ENCODE assay signal across 5 fruit fly cellular contexts in the genomic region with DNA sequence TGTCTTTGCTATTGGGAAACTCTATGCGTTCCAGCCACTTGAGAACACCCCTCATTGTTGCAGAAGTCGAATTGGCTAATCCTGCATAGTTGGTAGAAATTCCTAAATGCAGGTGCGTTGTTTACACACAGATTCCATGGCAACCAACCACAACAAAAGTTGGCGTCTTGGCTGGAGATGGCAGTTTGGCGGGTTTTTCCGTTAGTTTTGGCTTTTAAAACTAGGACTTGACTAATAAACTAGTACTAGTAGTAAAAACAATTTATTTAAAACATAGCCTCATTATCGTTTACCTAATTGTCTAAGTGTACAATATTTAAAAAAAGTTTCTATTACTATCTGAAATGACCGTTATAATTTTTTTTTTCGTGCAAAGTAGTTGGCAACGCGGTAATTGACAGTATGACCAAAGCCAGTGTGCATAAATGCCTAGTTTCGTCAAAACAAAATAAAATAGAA.
TF ChIP-seq lines count a peak whose summit lies in the region.

TSS of gene Exo70 (plus strand) at position 413 of the 459 bp plus-strand sequence.

- no peak for TF ChIP-seq CTCF in whole organism, embryonic (GFP tag; optimal IDR thresholded peaks at IDR 0.05; lab: Kevin White, UChicago)

TF ChIP-seq in whole organism, adult, 20 proteins besides CTCF, POLR2A, EP300 and RAD21 (continues in another document):
- no peak for TF ChIP-seq CG12768 (GFP tag; optimal IDR thresholded peaks at IDR 0.05; lab: Kevin White, UChicago)
- peak; percentile 8 for TF ChIP-seq ovo (GFP tag; optimal IDR thresholded peaks at IDR 0.05; lab: Kevin White, UChicago)
- TF ChIP-seq toe (GFP tag; optimal IDR thresholded peaks at IDR 0.05; lab: Kevin White, UChicago), result no peak
- no peak for TF ChIP-seq cic (GFP tag; optimal IDR thresholded peaks at IDR 0.05; lab: Kevin White, UChicago)
- TF ChIP-seq CG7045 (GFP tag; optimal IDR thresholded peaks at IDR 0.05; lab: Kevin White, UChicago), result no peak
- peak; percentile 15 for TF ChIP-seq CG7101 (tag; optimal IDR thresholded peaks at IDR 0.05; lab: Kevin White, UChicago)
- TF ChIP-seq CG11617 (GFP tag; optimal IDR thresholded peaks at IDR 0.05; lab: Kevin White, UChicago), result peak; percentile 1
- TF ChIP-seq Mnt (GFP tag; optimal IDR thresholded peaks at IDR 0.05; lab: Kevin White, UChicago), result peak; percentile 12
- no peak for TF ChIP-seq CG5204 (GFP tag; optimal IDR thresholded peaks at IDR 0.05; lab: Kevin White, UChicago)
- TF ChIP-seq Crg-1 (GFP tag; optimal IDR thresholded peaks at IDR 0.05; lab: Kevin White, UChicago), result no peak
- TF ChIP-seq tj (GFP tag; optimal IDR thresholded peaks at IDR 0.05; lab: Kevin White, UChicago), result no peak
- TF ChIP-seq cnc (optimal IDR thresholded peaks at IDR 0.05; lab: Kevin White, UChicago), result no peak
- no peak for TF ChIP-seq Hr96 (GFP tag; optimal IDR thresholded peaks at IDR 0.05; lab: Kevin White, UChicago)
- no peak for TF ChIP-seq CG1620 (GFP tag; optimal IDR thresholded peaks at IDR 0.05; lab: Kevin White, UChicago)
- TF ChIP-seq Clk (GFP tag; optimal IDR thresholded peaks at IDR 0.05; lab: Kevin White, UChicago), result no peak
- peak; percentile 21 for TF ChIP-seq CG14711 (tag; optimal IDR thresholded peaks at IDR 0.05; lab: Kevin White, UChicago)
- no peak for TF ChIP-seq kay (GFP tag; lab: Kevin White, UChicago; ENCODE audit: borderline replicate concordance)
- no peak for TF ChIP-seq pad (GFP tag; optimal IDR thresholded peaks at IDR 0.05; lab: Kevin White, UChicago)

TF ChIP-seq in whole organism, embryonic, 481 proteins besides CTCF, POLR2A, EP300 and RAD21 (continues in another document):
- TF ChIP-seq Ada2b (GFP tag; IDR thresholded peaks at IDR 0.05; lab: Robert Waterston, UW) (no peak), CG34376 (GFP tag; optimal IDR thresholded peaks at IDR 0.05; lab: Kevin White, UChicago) (no peak), CG31388 (GFP tag; optimal IDR thresholded peaks at IDR 0.05; lab: Kevin White, UChicago) (no peak), trem (tag; optimal IDR thresholded peaks at IDR 0.05; lab: Kevin White, UChicago) (peak; percentile 50), Fer2 (tag; optimal IDR thresholded peaks at IDR 0.05; lab: Kevin White, UChicago) (no peak), en (GFP tag; optimal IDR thresholded peaks at IDR 0.05; lab: Kevin White, UChicago) (no peak), hkb (optimal IDR thresholded peaks at IDR 0.05; lab: Kevin White, UChicago) (peak; percentile 24), hkb (GFP tag; IDR thresholded peaks at IDR 0.05; lab: Robert Waterston, UW) (no peak), CG1602 (GFP tag; optimal IDR thresholded peaks at IDR 0.05; lab: Kevin White, UChicago) (peak; percentile 7), H2.0 (GFP tag; IDR thresholded peaks at IDR 0.05; lab: Robert Waterston, UW) (no peak), CG8089 (GFP tag; optimal IDR thresholded peaks at IDR 0.05; lab: Kevin White, UChicago) (no peak), CG11723 (GFP tag; optimal IDR thresholded peaks at IDR 0.05; lab: Kevin White, UChicago) (no peak), C15 (GFP tag; IDR thresholded peaks at IDR 0.05; lab: Robert Waterston, UW) (no peak), Usf (GFP tag; optimal IDR thresholded peaks at IDR 0.05; lab: Kevin White, UChicago) (no peak), jumu (GFP tag; optimal IDR thresholded peaks at IDR 0.05; lab: Kevin White, UChicago) (no peak), crp (GFP tag; optimal IDR thresholded peaks at IDR 0.05; lab: Kevin White, UChicago) (no peak), gsb-n (tag; optimal IDR thresholded peaks at IDR 0.05; lab: Kevin White, UChicago) (no peak), so (GFP tag; IDR thresholded peaks at IDR 0.05; lab: Robert Waterston, UW) (no peak), Atf6 (GFP tag; IDR thresholded peaks at IDR 0.05; lab: Robert Waterston, UW) (no peak)

TF ChIP-seq in whole organism, prepupa, 60 proteins besides CTCF, POLR2A, EP300 and RAD21:
- TF ChIP-seq CG6276 (GFP tag; optimal IDR thresholded peaks at IDR 0.05; lab: Kevin White, UChicago), result no peak
- TF ChIP-seq Hr39 (GFP tag; optimal IDR thresholded peaks at IDR 0.05; lab: Kevin White, UChicago), result no peak
- 0 out of 3 replicates have a peak, but pooled peaks have one; percentile 8 for TF ChIP-seq eg (GFP tag; IDR thresholded peaks at IDR 0.05; lab: Robert Waterston, UW)
- TF ChIP-seq OdsH (GFP tag; optimal IDR thresholded peaks at IDR 0.05; lab: Kevin White, UChicago), result no peak
- TF ChIP-seq Eip93F (GFP tag; optimal IDR thresholded peaks at IDR 0.05; lab: Kevin White, UChicago), result no peak
- peak; percentile 29 for TF ChIP-seq CG3032 (tag; optimal IDR thresholded peaks at IDR 0.05; lab: Kevin White, UChicago)
- TF ChIP-seq fkh (GFP tag; optimal IDR thresholded peaks at IDR 0.05; lab: Kevin White, UChicago), result peak; percentile 74
- no peak for TF ChIP-seq CG11294 (GFP tag; IDR thresholded peaks at IDR 0.05; lab: Robert Waterston, UW)
- TF ChIP-seq Sox14 (GFP tag; optimal IDR thresholded peaks at IDR 0.05; lab: Kevin White, UChicago), result no peak
- no peak for TF ChIP-seq svp (GFP tag; lab: Kevin White, UChicago)
- TF ChIP-seq CG32006 (GFP tag; optimal IDR thresholded peaks at IDR 0.05; lab: Kevin White, UChicago), result peak; percentile 77
TF ChIP-seq in whole organism, prepupa: peak in this region for 4.

TF ChIP-seq in whole organism, pupa, 21 proteins besides CTCF, POLR2A, EP300 and RAD21:
- TF ChIP-seq rn (GFP tag; IDR thresholded peaks at IDR 0.05; lab: Robert Waterston, UW) (0 out of 2 replicates have a peak, but pooled peaks have one; percentile 10), CG15710 (tag; optimal IDR thresholded peaks at IDR 0.05; lab: Kevin White, UChicago) (peak; percentile 31), CG34367 (tag; optimal IDR thresholded peaks at IDR 0.05; lab: Kevin White, UChicago) (peak; percentile 32), EcR (GFP tag; optimal IDR thresholded peaks at IDR 0.05; lab: Kevin White, UChicago) (no peak)

TF ChIP-seq in whole organism, wandering third instar larva, 38 proteins besides CTCF, POLR2A, EP300 and RAD21:
- TF ChIP-seq GATAd (GFP tag; optimal IDR thresholded peaks at IDR 0.05; lab: Kevin White, UChicago) (no peak), pan (optimal IDR thresholded peaks at IDR 0.05; lab: Kevin White, UChicago) (no peak), Rel (GFP tag; optimal IDR thresholded peaks at IDR 0.05; lab: Kevin White, UChicago) (no peak), Rel (tag; optimal IDR thresholded peaks at IDR 0.05; lab: Kevin White, UChicago) (no peak), Hnf4 (GFP tag; optimal IDR thresholded peaks at IDR 0.05; lab: Kevin White, UChicago) (no peak), Myc (optimal IDR thresholded peaks at IDR 0.05; lab: Kevin White, UChicago) (peak; percentile 76), fru (GFP tag; optimal IDR thresholded peaks at IDR 0.05; lab: Kevin White, UChicago) (no peak)
